Worm (Caenorhabditis elegans) whole organism, early embryonic: ENCODE measurements around the gene dhhc-5.

Experiments
- F13C5.2 ChIP-seq: sonication (generic microtip); optimal IDR thresholded peaks from 2 replicates; lab custom pipeline; 2017; ENCODE audit warnings: mild to moderate bottlenecking, missing genetic modification characterization, inconsistent platforms, missing compliant biosample characterization
- ama-1 ChIP-seq: fragments of 150-350 bp; optimal IDR thresholded peaks from 2 replicates; lab custom pipeline; 2014
- flt-1 ChIP-seq: fragments of 200-800 bp; sonication (Bioruptor generic); IDR thresholded peaks from 2 replicates; pipeline ENCODE4 v1.3.6; 2022; ENCODE audit warnings: missing genetic modification characterization, missing compliant biosample characterization
- hmbx-1 ChIP-seq: sonication (generic microtip); optimal IDR thresholded peaks from 2 replicates; lab custom pipeline; 2016; ENCODE audit warnings: mild to moderate bottlenecking, missing genetic modification characterization, missing compliant biosample characterization
- hmg-4 ChIP-seq: fragments of 200-800 bp; sonication (Bioruptor generic); optimal IDR thresholded peaks from 2 replicates; lab custom pipeline; 2018; ENCODE audit warnings: mild to moderate bottlenecking, missing genetic modification characterization, missing compliant biosample characterization
- hnd-1 ChIP-seq: sonication (generic microtip); optimal IDR thresholded peaks from 2 replicates; lab custom pipeline; 2016; ENCODE audit warnings: missing genetic modification characterization, missing compliant biosample characterization
- pes-1 ChIP-seq: fragments of 200-800 bp; sonication (Bioruptor generic); IDR thresholded peaks from 2 replicates; pipeline ENCODE4 v1.3.6; 2022; ENCODE audit warnings: missing genetic modification reagents, missing genetic modification characterization, missing compliant biosample characterization
- scrt-1 ChIP-seq: fragments of 200-800 bp; sonication (Bioruptor generic); IDR thresholded peaks from 2 replicates; pipeline ENCODE4 v1.3.6; 2022; ENCODE audit warnings: missing genetic modification characterization, missing compliant biosample characterization
- sea-1 ChIP-seq: fragments of 200-800 bp; sonication (Bioruptor generic); conservative IDR thresholded peaks from 2 replicates; pipeline ENCODE4 v1.3.6; 2022; ENCODE audit warnings: missing genetic modification characterization, missing compliant biosample characterization
- tra-4 ChIP-seq: sonication (generic microtip); optimal IDR thresholded peaks from 2 replicates; lab custom pipeline; 2017; ENCODE audit warnings: missing genetic modification characterization, missing compliant biosample characterization

ce11 chrIII:6819322-6819901 is 29.4 kb downstream of the dhhc-5 start, which contains the start of gene F28F5.6:
- no peak for TF ChIP-seq scrt-1
- no peak for TF ChIP-seq ama-1
- no peak for TF ChIP-seq tra-4
- TF ChIP-seq sea-1, result no peak
- TF ChIP-seq hmg-4 (GFP tag; lab: Kevin White, UChicago), result no peak
- TF ChIP-seq hnd-1 (tag; lab: Kevin White, UChicago), result no peak
- no peak for TF ChIP-seq flt-1
- TF ChIP-seq hmbx-1 (tag; lab: Kevin White, UChicago), result no peak
- no peak for TF ChIP-seq F13C5.2 (tag; lab: Kevin White, UChicago)
- TF ChIP-seq pes-1 (GFP tag; lab: Robert Waterston, UW), result no peak
